Fruit fly (Drosophila melanogaster): ENCODE data around the gene CG1578.

DNA sequence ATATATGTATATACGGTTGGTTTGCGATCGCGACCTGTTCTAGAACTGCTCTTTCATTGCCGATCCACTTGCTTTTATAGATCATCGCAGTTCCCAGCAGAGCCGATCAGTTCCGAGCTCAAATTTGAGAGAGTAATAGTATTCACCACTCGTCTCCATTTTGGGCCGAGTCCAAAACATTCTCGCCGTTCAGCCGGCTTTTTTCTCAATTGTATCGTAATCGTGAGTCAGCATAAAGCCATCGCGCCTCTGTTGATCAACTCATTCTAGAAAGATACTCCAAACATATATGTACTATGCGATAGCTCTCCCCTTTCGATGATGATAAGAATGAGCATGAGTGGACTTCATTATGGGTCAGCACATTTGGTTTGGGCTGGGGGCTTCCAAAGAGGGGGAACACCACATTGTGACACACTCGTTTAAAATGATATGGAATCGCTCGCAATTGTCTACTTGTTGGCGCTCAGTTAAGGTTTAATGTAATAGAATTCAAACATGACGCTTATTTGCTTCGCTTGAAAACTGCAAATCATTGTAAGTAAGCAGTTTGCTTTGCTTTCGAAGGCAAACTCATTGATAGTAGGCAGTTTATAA lies 51.7 kb downstream of the CG1578 start, which contains the start of gene CG9360:
- TF ChIP-seq CTCF (optimal IDR thresholded peaks at IDR 0.05) (no peak), CG8478 (optimal IDR thresholded peaks at IDR 0.05) (no peak)
